Worm (Caenorhabditis elegans): ENCODE data around the gene R11D1.3.

R11D1.3 gene

ce11 chrV:12697364-12697901 is 14.5 kb downstream of the R11D1.3 start, which contains the start of gene istr-1:
istr-1 (plus strand) TSS chrV:12697858.
- TF ChIP-seq unc-98 (GFP tag; IDR thresholded peaks at IDR 0.05) (no peak), alr-1 (tag; optimal IDR thresholded peaks at IDR 0.05; ENCODE audit: borderline replicate concordance) (no peak), ces-1 (GFP tag; optimal IDR thresholded peaks at IDR 0.05) (no peak), F16B12.6 (tag; optimal IDR thresholded peaks at IDR 0.05) (no peak), elt-2 (tag; optimal IDR thresholded peaks at IDR 0.05) (no peak), fkh-4 (tag; optimal IDR thresholded peaks at IDR 0.05; ENCODE audit: borderline replicate concordance) (no peak), ceh-90 (tag; optimal IDR thresholded peaks at IDR 0.05) (no peak), egl-27 (tag; optimal IDR thresholded peaks at IDR 0.05) (no peak), ama-1 (optimal IDR thresholded peaks at IDR 0.05) (no peak), hpl-2 (GFP tag; optimal IDR thresholded peaks at IDR 0.05) (no peak), nhr-84 (tag; optimal IDR thresholded peaks at IDR 0.05) (no peak), nhr-76 (tag; optimal IDR thresholded peaks at IDR 0.05) (no peak), dpl-1 (GFP tag; optimal IDR thresholded peaks at IDR 0.05) (peak in 2 of 3 experiments; percentile 7 to 51), nhr-77 (tag; optimal IDR thresholded peaks at IDR 0.05) (no peak), unc-30 (tag; optimal IDR thresholded peaks at IDR 0.05) (no peak), lin-14 (GFP tag; optimal IDR thresholded peaks at IDR 0.05) (peak; percentile 53), efl-1 (optimal IDR thresholded peaks at IDR 0.05) (peak; percentile 12 to 19), efl-1 (GFP tag; optimal IDR thresholded peaks at IDR 0.05 in 1 of 2) (peak in 1 of 2 experiments; percentile 25), lin-35 (GFP tag; optimal IDR thresholded peaks at IDR 0.05) (peak; percentile 33 to 52), tlp-1 (tag; optimal IDR thresholded peaks at IDR 0.05) (no peak), mep-1 (tag; optimal IDR thresholded peaks at IDR 0.05) (peak; percentile 35), fkh-8 (tag; optimal IDR thresholded peaks at IDR 0.05) (no peak), C04F5.9 (tag; optimal IDR thresholded peaks at IDR 0.05) (no peak), ztf-11 (tag; optimal IDR thresholded peaks at IDR 0.05) (no peak), ceh-82 (tag; optimal IDR thresholded peaks at IDR 0.05) (peak in 1 of 3 experiments; percentile 16), irx-1 (tag; optimal IDR thresholded peaks at IDR 0.05) (no peak), C34B4.2 (tag; optimal IDR thresholded peaks at IDR 0.05) (no peak), pqm-1 (tag; optimal IDR thresholded peaks at IDR 0.05) (no peak), efl-3 (GFP tag; optimal IDR thresholded peaks at IDR 0.05) (no peak), nhr-237 (tag; optimal IDR thresholded peaks at IDR 0.05) (no peak), nhr-85 (tag) (no peak), lsy-2 (tag; optimal IDR thresholded peaks at IDR 0.05) (peak in 1 of 2 experiments; percentile 33), lin-13 (GFP tag; optimal IDR thresholded peaks at IDR 0.05) (no peak), nhr-90 (tag; optimal IDR thresholded peaks at IDR 0.05; ENCODE audit: poor library complexity) (no peak), nhr-11 (tag; optimal IDR thresholded peaks at IDR 0.05) (no peak), ceh-8 (GFP tag; optimal IDR thresholded peaks at IDR 0.05) (no peak), grh-1 (GFP tag; IDR thresholded peaks at IDR 0.05) (no peak), vab-15 (tag; optimal IDR thresholded peaks at IDR 0.05) (no peak), mef-2 (tag; optimal IDR thresholded peaks at IDR 0.05) (no peak), rnt-1 (tag; optimal IDR thresholded peaks at IDR 0.05) (no peak), zip-4 (GFP tag; optimal IDR thresholded peaks at IDR 0.05) (peak; percentile 72), aha-1 (tag; optimal IDR thresholded peaks at IDR 0.05) (no peak), fos-1 (tag; optimal IDR thresholded peaks at IDR 0.05) (peak; percentile 49), snu-23 (GFP tag; optimal IDR thresholded peaks at IDR 0.05) (no peak), Y116A8C.19 (tag; optimal IDR thresholded peaks at IDR 0.05; ENCODE audit: borderline replicate concordance) (no peak), pax-3 (tag; optimal IDR thresholded peaks at IDR 0.05) (no peak), nhr-12 (tag; optimal IDR thresholded peaks at IDR 0.05) (no peak), pag-3 (tag; optimal IDR thresholded peaks at IDR 0.05; ENCODE audit: borderline replicate concordance, insufficient read depth) (no peak), hlh-17 (GFP tag; optimal IDR thresholded peaks at IDR 0.05; ENCODE audit: borderline replicate concordance) (no peak), aly-2 (tag; optimal IDR thresholded peaks at IDR 0.05) (no peak), nhr-20 (tag; optimal IDR thresholded peaks at IDR 0.05) (no peak), isw-1 (GFP tag; IDR thresholded peaks at IDR 0.05) (no peak), unc-62 (GFP tag; optimal IDR thresholded peaks at IDR 0.05) (no peak)
